Worm (Caenorhabditis elegans) whole organism, late embryonic: Measurements from ENCODE around the gene hrg-3.

ENCODE experiments used
- C08G9.2 ChIP-seq: sonication (generic microtip); optimal IDR thresholded peaks from 2 replicates; lab custom pipeline; 2016; ENCODE audit warnings: mild to moderate bottlenecking, missing genetic modification characterization, moderate library complexity, missing compliant biosample characterization
- C38D4.7 ChIP-seq: fragments of 200-800 bp; sonication (Bioruptor generic); optimal IDR thresholded peaks from 2 replicates; lab custom pipeline; 2018; ENCODE audit warnings: mild to moderate bottlenecking, missing genetic modification characterization, moderate library complexity, missing compliant biosample characterization
- K02D7.2 ChIP-seq: sonication (generic microtip); optimal IDR thresholded peaks from 2 replicates; lab custom pipeline; 2017; ENCODE audit warnings: mild to moderate bottlenecking, missing genetic modification characterization, missing compliant biosample characterization
- T23F11.4 ChIP-seq: fragments of 200-800 bp; sonication (Bioruptor generic); optimal IDR thresholded peaks from 2 replicates; lab custom pipeline; 2018; ENCODE audit warnings: mild to moderate bottlenecking, missing genetic modification characterization, missing compliant biosample characterization
- Y22D7AL.16 ChIP-seq: sonication (generic microtip); optimal IDR thresholded peaks from 2 replicates; lab custom pipeline; 2016; ENCODE audit warnings: missing genetic modification characterization, missing compliant biosample characterization
- ahr-1 ChIP-seq: sonication (generic microtip); optimal IDR thresholded peaks from 2 replicates; lab custom pipeline; 2016; ENCODE audit warnings: missing genetic modification characterization, missing compliant biosample characterization
- ceh-14 ChIP-seq: sonication (generic microtip); optimal IDR thresholded peaks from 2 replicates; lab custom pipeline; 2016; ENCODE audit warnings: missing genotype, missing genetic modification characterization, missing compliant biosample characterization
- ceh-18 ChIP-seq: sonication (generic microtip); optimal IDR thresholded peaks from 2 replicates; lab custom pipeline; 2016; ENCODE audit warnings: missing genetic modification characterization, missing compliant biosample characterization
- ceh-19 ChIP-seq: fragments of 200-800 bp; sonication (Bioruptor generic); optimal IDR thresholded peaks from 2 replicates; lab custom pipeline; 2018; ENCODE audit warnings: mild to moderate bottlenecking, missing genetic modification characterization, missing compliant biosample characterization
- ceh-2 ChIP-seq: sonication (generic microtip); optimal IDR thresholded peaks from 2 replicates; lab custom pipeline; 2016; ENCODE audit warnings: missing genotype, missing genetic modification characterization, missing compliant biosample characterization
- ceh-30 ChIP-seq: fragments of 150-350 bp; optimal IDR thresholded peaks from 2 replicates; lab custom pipeline; 2014; ENCODE audit warnings: missing biosample characterization, missing genetic modification characterization
- ceh-34 ChIP-seq: sonication (generic microtip); optimal IDR thresholded peaks from 2 replicates; lab custom pipeline; 2016; ENCODE audit warnings: mild to moderate bottlenecking, missing genetic modification characterization, missing compliant biosample characterization
- ceh-45 ChIP-seq: fragments of 200-800 bp; sonication (Bioruptor generic); IDR thresholded peaks from 2 replicates; pipeline ENCODE4 v1.3.6; 2022; ENCODE audit warnings: missing genetic modification reagents, missing genetic modification characterization, missing compliant biosample characterization
- ceh-9 ChIP-seq: sonication (generic microtip); optimal IDR thresholded peaks from 2 replicates; lab custom pipeline; 2016; ENCODE audit warnings: mild to moderate bottlenecking, missing genetic modification characterization, inconsistent platforms, missing compliant biosample characterization
- che-1 ChIP-seq: sonication (generic microtip); optimal IDR thresholded peaks from 2 replicates; lab custom pipeline; 2016; ENCODE audit warnings: mild to moderate bottlenecking, missing genetic modification characterization, missing compliant biosample characterization
- dve-1 ChIP-seq: sonication (generic microtip); optimal IDR thresholded peaks from 2 replicates; lab custom pipeline; 2017; ENCODE audit warnings: antibody characterized with exemption, mild to moderate bottlenecking, missing genetic modification characterization, missing compliant biosample characterization
- elt-2 ChIP-seq: sonication (generic microtip); optimal IDR thresholded peaks from 2 replicates; lab custom pipeline; 2016; ENCODE audit warnings: missing genetic modification reagents, missing genetic modification characterization, missing compliant biosample characterization
- ets-4 ChIP-seq: sonication (generic microtip); optimal IDR thresholded peaks from 2 replicates; lab custom pipeline; 2016; ENCODE audit warnings: missing genetic modification characterization, missing compliant biosample characterization
- eyg-1 ChIP-seq: sonication (generic microtip); optimal IDR thresholded peaks from 2 replicates; lab custom pipeline; 2016; ENCODE audit warnings: missing genotype, missing genetic modification characterization, missing compliant biosample characterization
- fkh-10 ChIP-seq: fragments of 150-350 bp; optimal IDR thresholded peaks from 2 replicates; lab custom pipeline; 2014; ENCODE audit warnings: missing biosample characterization, missing genetic modification reagents, missing genetic modification characterization
- gmeb-2 ChIP-seq: sonication (generic microtip); optimal IDR thresholded peaks from 2 replicates; lab custom pipeline; 2016; ENCODE audit warnings: missing genetic modification characterization, inconsistent platforms, missing compliant biosample characterization
- hlh-13 ChIP-seq: fragments of 200-800 bp; sonication (Bioruptor generic); optimal IDR thresholded peaks from 2 replicates; lab custom pipeline; 2018; ENCODE audit warnings: mild to moderate bottlenecking, missing genetic modification characterization, missing compliant biosample characterization
- hlh-15 ChIP-seq: sonication (generic microtip); optimal IDR thresholded peaks from 2 replicates; lab custom pipeline; 2016; ENCODE audit warnings: missing genetic modification characterization, missing compliant biosample characterization
- hlh-8 ChIP-seq: sonication (generic microtip); optimal IDR thresholded peaks from 2 replicates; lab custom pipeline; 2016; ENCODE audit warnings: missing genotype, missing genetic modification characterization, missing compliant biosample characterization
- madf-2 ChIP-seq: sonication (generic microtip); optimal IDR thresholded peaks from 2 replicates; lab custom pipeline; 2017; ENCODE audit warnings: missing genetic modification characterization, missing compliant biosample characterization
- mec-3 ChIP-seq: sonication (generic microtip); optimal IDR thresholded peaks from 2 replicates; lab custom pipeline; 2016; ENCODE audit warnings: borderline replicate concordance, missing genetic modification characterization, missing compliant biosample characterization
- nfya-1 ChIP-seq: sonication (generic microtip); optimal IDR thresholded peaks from 2 replicates; lab custom pipeline; 2017; ENCODE audit warnings: missing genetic modification characterization, mild to moderate bottlenecking, missing compliant biosample characterization, antibody characterized with exemption, moderate library complexity
- nhr-11 ChIP-seq: fragments of 150-350 bp; optimal IDR thresholded peaks from 2 replicates; lab custom pipeline; 2014; ENCODE audit warnings: missing biosample characterization, missing genetic modification characterization
- nhr-232 ChIP-seq: sonication (generic microtip); optimal IDR thresholded peaks from 2 replicates; lab custom pipeline; 2016; ENCODE audit warnings: missing genetic modification characterization, missing compliant biosample characterization
- npax-4 ChIP-seq: sonication (generic microtip); optimal IDR thresholded peaks from 2 replicates; lab custom pipeline; 2016; ENCODE audit warnings: missing genetic modification characterization, missing compliant biosample characterization
- odd-2 ChIP-seq: sonication (generic microtip); optimal IDR thresholded peaks from 2 replicates; lab custom pipeline; 2017; ENCODE audit warnings: antibody characterized with exemption, mild to moderate bottlenecking, missing genetic modification characterization, missing compliant biosample characterization
- pax-1 ChIP-seq: fragments of 150-350 bp; optimal IDR thresholded peaks from 2 replicates; lab custom pipeline; 2014; ENCODE audit warnings: missing biosample characterization, missing genetic modification characterization
- pha-2 ChIP-seq: sonication (generic microtip); optimal IDR thresholded peaks from 2 replicates; lab custom pipeline; 2017; ENCODE audit warnings: mild to moderate bottlenecking, missing genetic modification characterization, missing compliant biosample characterization
- pha-4 ChIP-seq: fragments of 150-350 bp; optimal IDR thresholded peaks from 2 replicates; lab custom pipeline; 2018; ENCODE audit warnings: missing biosample characterization, missing genetic modification reagents, missing genetic modification characterization
- pqm-1 ChIP-seq: sonication (generic microtip); optimal IDR thresholded peaks from 2 replicates; lab custom pipeline; 2016; ENCODE audit warnings: missing genetic modification characterization, missing compliant biosample characterization
- ref-2 ChIP-seq: sonication (generic microtip); optimal IDR thresholded peaks from 2 replicates; lab custom pipeline; 2016; ENCODE audit warnings: missing genetic modification characterization, missing compliant biosample characterization
- sox-2 ChIP-seq: fragments of 200-800 bp; sonication (Bioruptor generic); IDR thresholded peaks from 2 replicates; pipeline ENCODE4 v1.3.6; 2022; ENCODE audit warnings: missing genetic modification reagents, missing genetic modification characterization, missing compliant biosample characterization
- sox-4 ChIP-seq: sonication (generic microtip); optimal IDR thresholded peaks from 2 replicates; lab custom pipeline; 2017; ENCODE audit warnings: mild to moderate bottlenecking, missing genetic modification characterization, inconsistent platforms, missing compliant biosample characterization
- unc-3 ChIP-seq, 2 experiments: fragments of 200-800 bp in 1 of 2; sonication (Bioruptor generic) in 1 of 2; sonication (generic microtip) in 1 of 2; conservative IDR thresholded peaks in 1 of 2; optimal IDR thresholded peaks in 1 of 2; 2 replicates each; pipeline versions ENCODE4 v1.3.6 to Lab custom; 2016 to 2022; ENCODE audit warnings: missing compliant biosample characterization in 2 of 2, missing genetic modification characterization in 2 of 2, missing genetic modification reagents in 1 of 2
- unc-55 ChIP-seq: sonication (generic microtip); optimal IDR thresholded peaks from 2 replicates; lab custom pipeline; 2017; ENCODE audit warnings: missing biosample characterization, missing genetic modification reagents, missing genetic modification characterization
- unc-86 ChIP-seq: sonication (generic microtip); optimal IDR thresholded peaks from 2 replicates; lab custom pipeline; 2016; ENCODE audit warnings: missing genetic modification characterization, missing compliant biosample characterization
- ztf-16 ChIP-seq: sonication (generic microtip); optimal IDR thresholded peaks from 2 replicates; lab custom pipeline; 2017; ENCODE audit warnings: missing genetic modification characterization, missing compliant biosample characterization

hrg-3 gene

ce11 chrV:9796562-9796961 lies 40.3 kb downstream of the hrg-3 start, which contains the start of gene F46B6.9:
Gene F46B6.9, plus strand, starts transcription at chrV:9796862.
- TF ChIP-seq ceh-9 (tag; lab: Kevin White, UChicago) (no peak), madf-2 (tag; lab: Kevin White, UChicago) (no peak), ceh-2 (tag; lab: Kevin White, UChicago) (no peak), npax-4 (no peak), C38D4.7 (GFP tag; lab: Kevin White, UChicago) (no peak), ceh-19 (no peak)

- TF ChIP-seq pqm-1: no peak
- TF ChIP-seq mec-3: no peak
- TF ChIP-seq ceh-9 (tag; lab: Kevin White, UChicago): no peak
- TF ChIP-seq K02D7.2 (tag; lab: Kevin White, UChicago): no peak
- no peak for TF ChIP-seq gmeb-2
- no peak for TF ChIP-seq ahr-1 (tag; lab: Kevin White, UChicago)
- TF ChIP-seq ref-2: no peak
- no peak for TF ChIP-seq madf-2 (tag; lab: Kevin White, UChicago)
- TF ChIP-seq pha-4: no peak
- TF ChIP-seq nfya-1 (tag; lab: Kevin White, UChicago): no peak
- no peak for TF ChIP-seq hlh-13 (GFP tag; lab: Kevin White, UChicago)
- no peak for TF ChIP-seq hlh-15 (tag; lab: Kevin White, UChicago)
- no peak for TF ChIP-seq ceh-18 (tag; lab: Kevin White, UChicago)
- TF ChIP-seq Y22D7AL.16: no peak
- TF ChIP-seq sox-2 (GFP tag; lab: Robert Waterston, UW): no peak
- TF ChIP-seq pax-1: no peak
- no peak for TF ChIP-seq eyg-1 (tag; lab: Kevin White, UChicago)
- no peak for TF ChIP-seq ceh-45 (GFP tag; lab: Robert Waterston, UW)
Observed at ce11 chrV:9798212-9798611, 41.9 kb downstream of the hrg-3 start.

ce11 chrV:9799076-9799475 lies 42.8 kb downstream of the hrg-3 start, which contains the start of gene F46B6.13:
Gene F46B6.13, minus strand, starts transcription at chrV:9799176.
- TF ChIP-seq fkh-10 (GFP tag; lab: Kevin White, UChicago) (no peak), pha-2 (tag; lab: Kevin White, UChicago) (no peak), C08G9.2 (tag; lab: Kevin White, UChicago) (no peak), elt-2 (tag; lab: Kevin White, UChicago) (no peak), npax-4 (no peak), che-1 (no peak), ceh-30 (no peak), ztf-16 (tag; lab: Kevin White, UChicago) (no peak)

- TF ChIP-seq che-1 (no peak), pha-2 (tag; lab: Kevin White, UChicago) (no peak), C38D4.7 (GFP tag; lab: Kevin White, UChicago) (no peak), eyg-1 (tag; lab: Kevin White, UChicago) (no peak), ets-4 (tag; lab: Kevin White, UChicago) (no peak), odd-2 (no peak), nhr-11 (tag; lab: Kevin White, UChicago) (no peak), sox-4 (no peak), C08G9.2 (tag; lab: Kevin White, UChicago) (no peak), hlh-8 (tag; lab: Kevin White, UChicago) (no peak)
Observed at ce11 chrV:9801965-9802364, 45.7 kb downstream of the hrg-3 start, which contains the start of gene F46B6.10. Gene F46B6.10, minus strand, starts transcription at chrV:9802065.

DNA sequence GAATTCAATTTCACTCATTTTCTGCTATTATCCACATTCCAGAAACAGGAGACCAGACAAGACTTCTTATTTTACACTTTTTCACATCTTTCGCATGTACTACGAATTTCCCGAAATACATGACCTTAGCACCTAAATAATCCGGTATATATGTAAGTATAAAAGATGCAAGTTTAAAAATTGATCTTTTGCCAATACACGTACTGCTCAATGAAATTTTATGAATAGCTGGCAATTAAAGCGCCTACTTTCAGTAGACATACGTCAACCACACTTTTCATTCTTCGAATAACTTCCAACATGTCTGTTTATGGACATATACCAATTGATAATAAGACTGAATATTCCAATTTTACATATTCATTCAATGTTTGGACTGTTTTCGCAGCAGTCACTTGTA lies 46.9 kb downstream of the hrg-3 start, which contains the start of gene sru-39:
TSS of gene sru-39 (plus strand) at position 301 of the 400 bp plus-strand sequence.
- TF ChIP-seq pqm-1 (no peak), ceh-18 (tag; lab: Kevin White, UChicago) (no peak), nhr-232 (tag; lab: Kevin White, UChicago) (no peak), dve-1 (tag; lab: Kevin White, UChicago) (no peak), elt-2 (tag; lab: Kevin White, UChicago) (no peak), ceh-30 (no peak), ceh-14 (tag; lab: Kevin White, UChicago) (no peak), nhr-11 (tag; lab: Kevin White, UChicago) (no peak), ceh-34 (tag; lab: Kevin White, UChicago) (no peak), unc-3 (GFP tag; conservative IDR thresholded peaks at IDR 0.05; lab: Robert Waterston, UW) (no peak), unc-3 (tag; optimal IDR thresholded peaks at IDR 0.05; lab: Kevin White, UChicago) (no peak), hlh-8 (tag; lab: Kevin White, UChicago) (no peak), eyg-1 (tag; lab: Kevin White, UChicago) (no peak), T23F11.4 (no peak), gmeb-2 (no peak), ceh-19 (no peak), K02D7.2 (tag; lab: Kevin White, UChicago) (no peak), unc-86 (tag; lab: Kevin White, UChicago) (no peak), unc-55 (GFP tag; lab: Kevin White, UChicago) (no peak), madf-2 (tag; lab: Kevin White, UChicago) (no peak)
